Fruit fly (Drosophila melanogaster) whole organism: ENCODE results near the gene Sld5.

Experiments
- CG8478 ChIP-seq: fragments of >200 bp; optimal IDR thresholded peaks from 2 replicates; lab custom pipeline; 2018; ENCODE audit warnings: inconsistent platforms
- EcR ChIP-seq, 2 experiments: fragments of >200 bp; optimal IDR thresholded peaks; 2 replicates each; lab custom pipeline; 2017; ENCODE audit warnings: missing biosample characterization in 2 of 2, missing genetic modification characterization in 2 of 2, missing genetic modification reagents in 2 of 2
- pan ChIP-seq: fragments of >200 bp; optimal IDR thresholded peaks from 2 replicates; lab custom pipeline; 2017
- psq ChIP-seq: fragments of >200 bp; optimal IDR thresholded peaks from 2 replicates; lab custom pipeline; 2017
- usp ChIP-seq: fragments of >200 bp; optimal IDR thresholded peaks from 2 replicates; lab custom pipeline; 2017; ENCODE audit warnings: missing biosample characterization, missing genetic modification characterization, mixed read lengths

- no peak for TF ChIP-seq usp (GFP tag; lab: Kevin White, UChicago)
- TF ChIP-seq EcR (GFP tag; optimal IDR thresholded peaks at IDR 0.05; lab: Kevin White, UChicago): no peak
- no peak for TF ChIP-seq CG8478 (lab: Kevin White, UChicago)
- TF ChIP-seq psq (lab: Kevin White, UChicago): no peak
- TF ChIP-seq pan (lab: Kevin White, UChicago): no peak
These were observed 33.1 kb downstream of the Sld5 start for dm6 chr3R:26023252-26023651.
